Worm (Caenorhabditis elegans) whole organism, L1 larva: ENCODE measurements around the gene T08D10.4.
A peak's percentile ranks its signal among the peaks of the same experiment; 100 is the strongest.

ENCODE experiments used
- C04F5.9 ChIP-seq: sonication (generic microtip); optimal IDR thresholded peaks from 2 replicates; lab custom pipeline; 2016; ENCODE audit warnings: missing genetic modification characterization, missing compliant biosample characterization
- aha-1 ChIP-seq: fragments of 150-350 bp; optimal IDR thresholded peaks from 2 replicates; lab custom pipeline; 2014; ENCODE audit warnings: missing biosample characterization, missing genetic modification characterization
- alr-1 ChIP-seq: fragments of 200-800 bp; sonication (Bioruptor generic); optimal IDR thresholded peaks from 2 replicates; lab custom pipeline; 2018; ENCODE audit warnings: borderline replicate concordance, mild to moderate bottlenecking, missing genetic modification characterization, missing compliant biosample characterization
- aly-2 ChIP-seq: fragments of 150-350 bp; optimal IDR thresholded peaks from 2 replicates; lab custom pipeline; 2014; ENCODE audit warnings: missing biosample characterization, missing genetic modification characterization
- ama-1 ChIP-seq: fragments of 150-350 bp; optimal IDR thresholded peaks from 2 replicates; lab custom pipeline; 2014
- blmp-1 ChIP-seq: fragments of 150-350 bp; optimal IDR thresholded peaks from 2 replicates; lab custom pipeline; 2014; ENCODE audit warnings: missing biosample characterization, missing genetic modification characterization
- ceh-63 ChIP-seq: fragments of 200-800 bp; sonication (Bioruptor generic); optimal IDR thresholded peaks from 2 replicates; lab custom pipeline; 2018; ENCODE audit warnings: mild to moderate bottlenecking, missing genetic modification characterization, missing compliant biosample characterization
- ceh-8 ChIP-seq: fragments of 200-800 bp; sonication (Bioruptor generic); optimal IDR thresholded peaks from 2 replicates; lab custom pipeline; 2018; ENCODE audit warnings: mild to moderate bottlenecking, missing genetic modification characterization, moderate library complexity, missing compliant biosample characterization
- ceh-88 ChIP-seq: fragments of 200-800 bp; sonication (Bioruptor generic); IDR thresholded peaks from 2 replicates; pipeline ENCODE4 v1.3.6; 2022; ENCODE audit warnings: missing genetic modification characterization, missing compliant biosample characterization
- ceh-90 ChIP-seq: sonication (generic microtip); optimal IDR thresholded peaks from 2 replicates; lab custom pipeline; 2016; ENCODE audit warnings: missing genetic modification characterization, missing compliant biosample characterization
- ces-1 ChIP-seq: fragments of 150-350 bp; optimal IDR thresholded peaks from 2 replicates; lab custom pipeline; 2014; ENCODE audit warnings: missing biosample characterization, missing genetic modification reagents, missing genetic modification characterization
- efl-1 ChIP-seq, 4 experiments: fragments of 150-350 bp; optimal IDR thresholded peaks in 3 of 4; peaks in 1 of 4; 1 replicate in 1 of 4; 2 replicates in 3 of 4; lab custom pipeline; 2014; ENCODE audit warnings: missing biosample characterization in 2 of 4, missing genetic modification characterization in 2 of 4, missing genetic modification reagents in 2 of 4
- egl-13 ChIP-seq: sonication (generic microtip); optimal IDR thresholded peaks from 2 replicates; lab custom pipeline; 2016; ENCODE audit warnings: missing genotype, missing genetic modification reagents, missing genetic modification characterization, missing compliant biosample characterization
- elt-3 ChIP-seq, 6 experiments: fragments of 150-350 bp in 1 of 6; sonication (generic microtip); optimal IDR thresholded peaks; 2 replicates each; lab custom pipeline; 2017 to 2018; ENCODE audit warnings: missing biosample characterization in 6 of 6, missing genetic modification characterization in 6 of 6, inconsistent platforms in 1 of 6
- fkh-10 ChIP-seq: sonication (generic microtip); optimal IDR thresholded peaks from 2 replicates; lab custom pipeline; 2017; ENCODE audit warnings: missing biosample characterization, missing genetic modification reagents, missing genetic modification characterization
- fkh-8 ChIP-seq: sonication (generic microtip); optimal IDR thresholded peaks from 2 replicates; lab custom pipeline; 2016; ENCODE audit warnings: mild to moderate bottlenecking, missing genetic modification characterization, missing compliant biosample characterization
- fos-1 ChIP-seq: fragments of 150-350 bp; optimal IDR thresholded peaks from 2 replicates; lab custom pipeline; 2014; ENCODE audit warnings: missing biosample characterization, missing genetic modification characterization
- grh-1 ChIP-seq: fragments of 200-800 bp; sonication (Bioruptor generic); IDR thresholded peaks from 2 replicates; pipeline ENCODE4 v1.3.6; 2022; ENCODE audit warnings: missing genetic modification reagents, missing genetic modification characterization, missing compliant biosample characterization
- hlh-17 ChIP-seq: fragments of 200-800 bp; sonication (Bioruptor generic); optimal IDR thresholded peaks from 2 replicates; lab custom pipeline; 2018; ENCODE audit warnings: missing genetic modification characterization, mild to moderate bottlenecking, missing compliant biosample characterization, moderate library complexity, borderline replicate concordance
- hpl-2 ChIP-seq: fragments of 150-350 bp; optimal IDR thresholded peaks from 2 replicates; lab custom pipeline; 2014; ENCODE audit warnings: missing biosample characterization, missing genetic modification reagents, missing genetic modification characterization
- irx-1 ChIP-seq: sonication (generic microtip); optimal IDR thresholded peaks from 2 replicates; lab custom pipeline; 2016; ENCODE audit warnings: missing genetic modification characterization, missing compliant biosample characterization
- jun-1 ChIP-seq: fragments of 150-350 bp; optimal IDR thresholded peaks from 2 replicates; lab custom pipeline; 2014; ENCODE audit warnings: missing biosample characterization, missing genetic modification reagents, missing genetic modification characterization
- lin-14 ChIP-seq: fragments of 200-800 bp; sonication (Bioruptor generic); optimal IDR thresholded peaks from 2 replicates; lab custom pipeline; 2018; ENCODE audit warnings: mild to moderate bottlenecking, missing genetic modification characterization, moderate library complexity, missing compliant biosample characterization
- mdl-1 ChIP-seq, 2 experiments: fragments of 150-350 bp; optimal IDR thresholded peaks; 2 replicates each; lab custom pipeline; 2014 to 2017; ENCODE audit warnings: missing biosample characterization in 2 of 2, missing genetic modification characterization in 2 of 2, inconsistent platforms in 1 of 2
- mep-1 ChIP-seq: fragments of 150-350 bp; optimal IDR thresholded peaks from 2 replicates; lab custom pipeline; 2014; ENCODE audit warnings: missing biosample characterization, missing genetic modification characterization
- nhr-11 ChIP-seq: fragments of 150-350 bp; optimal IDR thresholded peaks from 2 replicates; lab custom pipeline; 2014; ENCODE audit warnings: missing biosample characterization, missing genetic modification characterization
- nhr-19 ChIP-seq: fragments of 200-800 bp; sonication (Bioruptor generic); conservative IDR thresholded peaks from 2 replicates; pipeline ENCODE4 v1.3.6; 2022; ENCODE audit warnings: missing genetic modification characterization, missing compliant biosample characterization
- nhr-20 ChIP-seq: sonication (generic microtip); optimal IDR thresholded peaks from 2 replicates; lab custom pipeline; 2016; ENCODE audit warnings: mild to moderate bottlenecking, missing genetic modification characterization, missing compliant biosample characterization
- nhr-237 ChIP-seq: fragments of 150-350 bp; optimal IDR thresholded peaks from 2 replicates; lab custom pipeline; 2014; ENCODE audit warnings: missing biosample characterization, missing genetic modification characterization
- nhr-28 ChIP-seq: fragments of 150-350 bp; optimal IDR thresholded peaks from 2 replicates; lab custom pipeline; 2014; ENCODE audit warnings: missing biosample characterization, missing genetic modification characterization
- nhr-47 ChIP-seq: sonication (generic microtip); optimal IDR thresholded peaks from 2 replicates; lab custom pipeline; 2016; ENCODE audit warnings: mild to moderate bottlenecking, missing genetic modification characterization, moderate library complexity, missing compliant biosample characterization
- nhr-71 ChIP-seq: sonication (generic microtip); optimal IDR thresholded peaks from 2 replicates; lab custom pipeline; 2016; ENCODE audit warnings: mild to moderate bottlenecking, missing genetic modification characterization, moderate library complexity, missing compliant biosample characterization
- nhr-76 ChIP-seq: sonication (generic microtip); optimal IDR thresholded peaks from 2 replicates; lab custom pipeline; 2017; ENCODE audit warnings: missing biosample characterization, missing genetic modification characterization
- nhr-77 ChIP-seq: fragments of 150-350 bp; optimal IDR thresholded peaks from 2 replicates; lab custom pipeline; 2014; ENCODE audit warnings: missing biosample characterization, missing genetic modification characterization
- nhr-85 ChIP-seq: sonication (generic microtip); peaks from one replicate; lab custom pipeline; 2016; ENCODE audit warnings: missing genetic modification characterization, inconsistent platforms, missing compliant biosample characterization
- nhr-90 ChIP-seq: sonication (generic microtip); optimal IDR thresholded peaks from 2 replicates; lab custom pipeline; 2016; ENCODE audit warnings: mild to moderate bottlenecking, missing genetic modification characterization, missing compliant biosample characterization; ENCODE audit not compliant: poor library complexity
- pag-3 ChIP-seq: sonication (generic microtip); optimal IDR thresholded peaks from 2 replicates; lab custom pipeline; 2017; ENCODE audit warnings: missing genetic modification characterization, mild to moderate bottlenecking, missing compliant biosample characterization, antibody characterized with exemption, borderline replicate concordance; ENCODE audit not compliant: insufficient read depth
- rnt-1 ChIP-seq: sonication (generic microtip); optimal IDR thresholded peaks from 2 replicates; lab custom pipeline; 2016; ENCODE audit warnings: mild to moderate bottlenecking, missing genetic modification characterization, moderate library complexity, missing compliant biosample characterization
- skn-1 ChIP-seq: fragments of 150-350 bp; optimal IDR thresholded peaks from 2 replicates; lab custom pipeline; 2014; ENCODE audit warnings: missing biosample characterization, missing genetic modification characterization
- snu-23 ChIP-seq: sonication (generic microtip); optimal IDR thresholded peaks from 2 replicates; lab custom pipeline; 2016; ENCODE audit warnings: missing genetic modification characterization, missing compliant biosample characterization
- sptf-1 ChIP-seq: fragments of 150-350 bp; optimal IDR thresholded peaks from 2 replicates; lab custom pipeline; 2014; ENCODE audit warnings: missing biosample characterization, missing genetic modification characterization
- swsn-7 ChIP-seq: sonication (generic microtip); optimal IDR thresholded peaks from 2 replicates; lab custom pipeline; 2016; ENCODE audit warnings: missing genetic modification characterization, missing compliant biosample characterization
- tbx-2 ChIP-seq: sonication (generic microtip); optimal IDR thresholded peaks from 2 replicates; lab custom pipeline; 2016; ENCODE audit warnings: missing genetic modification characterization, missing compliant biosample characterization
- tlp-1 ChIP-seq: fragments of 150-350 bp; optimal IDR thresholded peaks from 2 replicates; lab custom pipeline; 2014; ENCODE audit warnings: missing biosample characterization, missing genetic modification characterization
- unc-98 ChIP-seq: fragments of 200-800 bp; sonication (Bioruptor generic); IDR thresholded peaks from 2 replicates; pipeline ENCODE4 v1.3.6; 2022; ENCODE audit warnings: missing genetic modification characterization, missing compliant biosample characterization
- xbp-1 ChIP-seq: sonication (generic microtip); optimal IDR thresholded peaks from 2 replicates; lab custom pipeline; 2016; ENCODE audit warnings: missing genetic modification characterization, missing compliant biosample characterization
- zag-1 ChIP-seq: fragments of 150-350 bp; optimal IDR thresholded peaks from 2 replicates; lab custom pipeline; 2014; ENCODE audit warnings: missing biosample characterization, missing genetic modification characterization
- zip-4 ChIP-seq: fragments of 200-800 bp; sonication (Bioruptor generic); optimal IDR thresholded peaks from 2 replicates; lab custom pipeline; 2018; ENCODE audit warnings: mild to moderate bottlenecking, missing genetic modification characterization, moderate library complexity, missing compliant biosample characterization

The T08D10.4 gene

DNA sequence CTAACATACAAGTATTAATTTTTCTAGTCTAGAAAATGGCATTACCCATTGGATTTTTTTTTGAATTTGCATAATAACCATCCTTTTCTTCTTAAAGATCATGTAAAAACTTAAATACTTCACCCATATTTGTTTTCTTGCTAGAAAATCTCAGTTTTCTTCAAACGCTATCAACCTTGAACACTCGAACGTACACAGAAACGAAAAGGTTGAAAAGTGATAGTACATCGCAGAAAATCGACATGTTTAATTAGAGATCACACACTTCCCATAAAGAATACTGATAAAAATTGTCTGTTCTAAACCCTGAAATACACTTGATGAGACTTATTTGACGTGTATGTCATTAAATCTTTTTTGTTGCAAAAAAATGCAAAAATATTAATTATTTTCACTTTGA, 25.5 kb downstream of the T08D10.4 start, which contains the start of gene F55G7.4:
Gene F55G7.4 (plus strand): TSS at position 301 of the 400 bp plus-strand sequence.
- TF ChIP-seq zag-1 (tag; lab: Kevin White, UChicago) (no peak), tlp-1 (tag; lab: Kevin White, UChicago) (no peak), aly-2 (tag; lab: Kevin White, UChicago) (no peak), fkh-8 (tag; lab: Kevin White, UChicago) (no peak), mep-1 (tag; lab: Kevin White, UChicago) (no peak), ceh-90 (tag; lab: Kevin White, UChicago) (no peak), sptf-1 (tag; lab: Kevin White, UChicago) (no peak), rnt-1 (tag; lab: Kevin White, UChicago) (no peak), ces-1 (GFP tag; lab: Kevin White, UChicago) (no peak), mdl-1 (tag; optimal IDR thresholded peaks at IDR 0.05; lab: Kevin White, UChicago) (no peak), nhr-77 (tag; lab: Kevin White, UChicago) (no peak), fkh-10 (GFP tag; lab: Kevin White, UChicago) (no peak), pag-3 (tag; lab: Kevin White, UChicago) (no peak), ama-1 (no peak), nhr-20 (tag; lab: Kevin White, UChicago) (no peak)

DNA sequence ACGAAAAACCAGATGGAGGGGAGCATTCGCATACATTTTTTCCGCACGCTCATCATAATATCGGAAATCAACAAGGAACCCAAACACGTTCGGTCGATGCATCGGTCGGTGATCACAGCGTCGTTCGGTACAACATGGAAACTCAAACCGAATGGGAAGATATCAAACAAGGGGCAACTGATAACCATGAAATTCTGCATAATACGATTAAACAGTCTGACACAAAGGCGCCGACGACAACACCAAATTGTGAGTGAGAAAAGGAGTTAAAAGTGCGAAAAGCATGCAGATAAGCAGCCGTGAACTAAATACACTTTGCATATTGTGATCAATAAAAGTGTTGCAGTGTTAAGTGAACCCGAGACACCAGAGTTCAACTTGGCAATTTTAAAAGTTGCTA, 27.9 kb downstream of the T08D10.4 start:
- TF ChIP-seq fkh-8 (tag; lab: Kevin White, UChicago) (no peak), fos-1 (tag; lab: Kevin White, UChicago) (no peak), nhr-237 (no peak), hlh-17 (GFP tag; lab: Kevin White, UChicago) (no peak), jun-1 (tag; lab: Kevin White, UChicago) (no peak), ceh-63 (GFP tag; lab: Kevin White, UChicago) (no peak), unc-98 (no peak)

DNA sequence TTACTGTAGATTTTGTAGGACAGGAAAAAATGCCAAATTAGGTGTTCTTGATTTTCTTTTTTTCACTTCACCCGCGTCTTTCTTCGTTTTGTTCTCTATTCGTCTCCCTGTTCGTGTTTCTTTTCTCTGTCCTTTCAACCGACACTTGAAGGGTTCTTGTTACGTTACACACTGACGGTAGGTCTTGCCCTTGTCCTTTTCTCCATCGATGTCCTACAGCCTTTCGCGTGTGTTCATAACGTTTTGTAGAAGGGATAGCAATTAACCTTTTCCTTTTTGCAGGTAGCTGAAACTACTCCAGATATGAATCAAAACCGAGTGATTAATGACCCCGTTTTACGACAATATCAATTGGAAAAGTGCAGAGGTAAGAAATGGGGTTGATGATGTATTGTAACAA, 29.0 kb downstream of the T08D10.4 start, which contains the start of gene F55G7.1:
Gene F55G7.1 (plus strand): TSS at position 276 of the 400 bp plus-strand sequence.
- peak; percentile 3 for TF ChIP-seq nhr-77 (tag; lab: Kevin White, UChicago)
- TF ChIP-seq irx-1 = peak; percentile 32
- TF ChIP-seq rnt-1 (tag; lab: Kevin White, UChicago) = peak; percentile 66
- peak; percentile 32 for TF ChIP-seq swsn-7 (tag; lab: Kevin White, UChicago)
- TF ChIP-seq nhr-47 (tag; lab: Kevin White, UChicago) = peak; percentile 77
- TF ChIP-seq efl-1 (optimal IDR thresholded peaks at IDR 0.05; lab: Kevin White, UChicago) = peak; percentile 34 to 37
- peak in 1 of 2 experiments; percentile 72 for TF ChIP-seq efl-1 (GFP tag; optimal IDR thresholded peaks at IDR 0.05 in 1 of 2; lab: Kevin White, UChicago)
- TF ChIP-seq zip-4 (GFP tag; lab: Kevin White, UChicago) = peak; percentile 41
- TF ChIP-seq ceh-8 = no peak
- peak; percentile 22 for TF ChIP-seq skn-1 (tag; lab: Kevin White, UChicago)
- TF ChIP-seq nhr-20 (tag; lab: Kevin White, UChicago) = peak; percentile 52
- TF ChIP-seq nhr-90 (tag; lab: Kevin White, UChicago) = peak; percentile 72
- peak; percentile 44 for TF ChIP-seq xbp-1
- TF ChIP-seq alr-1 (tag; lab: Kevin White, UChicago) = no peak
- no peak for TF ChIP-seq egl-13
- no peak for TF ChIP-seq nhr-11
- TF ChIP-seq nhr-85 (tag; lab: Kevin White, UChicago) = peak; percentile 75
- TF ChIP-seq nhr-19 (GFP tag; lab: Robert Waterston, UW) = peak; percentile 61
- peak; percentile 13 for TF ChIP-seq hpl-2 (GFP tag; lab: Kevin White, UChicago)
- TF ChIP-seq tbx-2 (tag; lab: Kevin White, UChicago) = peak; percentile 56
- TF ChIP-seq elt-3 (tag; optimal IDR thresholded peaks at IDR 0.05; lab: Kevin White, UChicago) = peak in 4 of 6 experiments; percentile 23 to 38 (median 26)
- peak; percentile 51 for TF ChIP-seq lin-14 (GFP tag; lab: Kevin White, UChicago)
- TF ChIP-seq nhr-71 (tag; lab: Kevin White, UChicago) = peak; percentile 49
- TF ChIP-seq ceh-88 (GFP tag; lab: Robert Waterston, UW) = no peak
- no peak for TF ChIP-seq fkh-8 (tag; lab: Kevin White, UChicago)
- TF ChIP-seq nhr-28 (tag; lab: Kevin White, UChicago) = no peak
- no peak for TF ChIP-seq grh-1
- TF ChIP-seq C04F5.9 (tag; lab: Kevin White, UChicago) = no peak
- no peak for TF ChIP-seq fkh-10 (GFP tag; lab: Kevin White, UChicago)
- TF ChIP-seq snu-23 (GFP tag; lab: Kevin White, UChicago) = peak; percentile 79
- peak; percentile 32 for TF ChIP-seq blmp-1 (tag; lab: Kevin White, UChicago)
- TF ChIP-seq nhr-76 = no peak
- no peak for TF ChIP-seq aha-1 (tag; lab: Kevin White, UChicago)
- no peak for TF ChIP-seq ama-1
- TF ChIP-seq jun-1 (tag; lab: Kevin White, UChicago) = peak; percentile 78
